Fruit fly (Drosophila melanogaster): Measurements from ENCODE around the gene spoon.

spoon gene

dm6 chrX:5420568-5421019 is at the start of gene spoon:
Gene spoon (minus strand): TSS chrX:5420867.
- TF ChIP-seq chm (GFP tag; IDR thresholded peaks at IDR 0.05) (no peak), slou (GFP tag; optimal IDR thresholded peaks at IDR 0.05) (no peak), prd (optimal IDR thresholded peaks at IDR 0.05) (no peak), prd (GFP tag; IDR thresholded peaks at IDR 0.05) (peak; percentile 37; the same call in 1 of the 3 replicates), Stat92E (GFP tag; optimal IDR thresholded peaks at IDR 0.05) (no peak), cwo (GFP tag; optimal IDR thresholded peaks at IDR 0.05) (peak; percentile 84), dpn (GFP tag; optimal IDR thresholded peaks at IDR 0.05) (peak in 1 of 2 experiments; percentile 28), Nf-YC (tag; optimal IDR thresholded peaks at IDR 0.05) (no peak), CG30403 (GFP tag; optimal IDR thresholded peaks at IDR 0.05) (no peak), Spps (tag; optimal IDR thresholded peaks at IDR 0.05) (no peak), CG4820 (GFP tag; optimal IDR thresholded peaks at IDR 0.05) (no peak), CG7963 (GFP tag; IDR thresholded peaks at IDR 0.05; ENCODE audit: partially characterized antibody) (peak; percentile 77), Usf (GFP tag; optimal IDR thresholded peaks at IDR 0.05) (no peak), CG8089 (GFP tag; optimal IDR thresholded peaks at IDR 0.05) (no peak), PHDP (tag; optimal IDR thresholded peaks at IDR 0.05) (no peak), Ets97D (GFP tag; optimal IDR thresholded peaks at IDR 0.05) (peak; percentile 83), Xbp1 (GFP tag; optimal IDR thresholded peaks at IDR 0.05) (peak; percentile 26), Myb (GFP tag; optimal IDR thresholded peaks at IDR 0.05) (peak; percentile 62), CG8359 (GFP tag; optimal IDR thresholded peaks at IDR 0.05; ENCODE audit: borderline replicate concordance) (no peak), CG9932 (GFP tag; IDR thresholded peaks at IDR 0.05) (peak; percentile 86), Dll (GFP tag; IDR thresholded peaks at IDR 0.05; ENCODE audit: partially characterized antibody) (peak; percentile 89), Bteb2 (GFP tag; optimal IDR thresholded peaks at IDR 0.05) (no peak), chif (GFP tag; optimal IDR thresholded peaks at IDR 0.05) (no peak), Gug (GFP tag; IDR thresholded peaks at IDR 0.05) (peak; percentile 57; the same call in 1 of the 4 replicates), Fer1 (GFP tag; optimal IDR thresholded peaks at IDR 0.05) (peak; percentile 20), CG1603 (tag; optimal IDR thresholded peaks at IDR 0.05) (peak; percentile 71), Eip74EF (GFP tag; optimal IDR thresholded peaks at IDR 0.05) (no peak), mam (GFP tag; optimal IDR thresholded peaks at IDR 0.05) (peak; percentile 67), CG7987 (GFP tag; optimal IDR thresholded peaks at IDR 0.05) (peak; percentile 62), sisA (GFP tag; IDR thresholded peaks at IDR 0.05) (peak; percentile 28; the same call in 1 of the 2 replicates), sc (optimal IDR thresholded peaks at IDR 0.05) (no peak), sc (GFP tag; optimal IDR thresholded peaks at IDR 0.05) (no peak), seq (GFP tag; IDR thresholded peaks at IDR 0.05) (no peak), ttk (GFP tag; IDR thresholded peaks at IDR 0.05) (no peak), mld (GFP tag; IDR thresholded peaks at IDR 0.05; ENCODE audit: partially characterized antibody) (peak; percentile 89), CTCF (GFP tag; optimal IDR thresholded peaks at IDR 0.05) (peak; percentile 17), Bdp1 (GFP tag; optimal IDR thresholded peaks at IDR 0.05) (no peak), vfl (GFP tag; optimal IDR thresholded peaks at IDR 0.05) (peak; percentile 16), CG34376 (GFP tag; optimal IDR thresholded peaks at IDR 0.05) (peak; percentile 26), CG5245 (GFP tag; optimal IDR thresholded peaks at IDR 0.05) (no peak), MBD-R2 (GFP tag; IDR thresholded peaks at IDR 0.05) (peak; percentile 42), tx (GFP tag; optimal IDR thresholded peaks at IDR 0.05) (peak; percentile 25), CG3281 (GFP tag; optimal IDR thresholded peaks at IDR 0.05) (no peak), yki (optimal IDR thresholded peaks at IDR 0.05) (no peak), CG10462 (GFP tag; optimal IDR thresholded peaks at IDR 0.05) (no peak), CG12071 (GFP tag; optimal IDR thresholded peaks at IDR 0.05) (no peak), Elba2 (GFP tag; optimal IDR thresholded peaks at IDR 0.05) (peak; percentile 57), CG1233 (GFP tag; optimal IDR thresholded peaks at IDR 0.05) (no peak), CG2120 (GFP tag; optimal IDR thresholded peaks at IDR 0.05) (peak; percentile 48), CG11696 (GFP tag; IDR thresholded peaks at IDR 0.05) (no peak), Doc3 (GFP tag; IDR thresholded peaks at IDR 0.05; ENCODE audit: partially characterized antibody) (peak; percentile 84), ssp (GFP tag; IDR thresholded peaks at IDR 0.05) (peak; percentile 52)
